Worm (Caenorhabditis elegans) whole organism, young adult: ENCODE results near the gene gcy-12.

Experiments
- B0035.1 ChIP-seq: sonication (generic microtip); optimal IDR thresholded peaks from 2 replicates; lab custom pipeline; 2016; ENCODE audit warnings: missing genetic modification characterization, mild to moderate bottlenecking, missing compliant biosample characterization, missing genotype, missing genetic modification reagents
- B0336.3 ChIP-seq: fragments of 200-800 bp; sonication (Bioruptor generic); IDR thresholded peaks from 2 replicates; pipeline ENCODE4 v1.3.6; 2022; ENCODE audit warnings: missing genetic modification characterization, missing compliant biosample characterization
- C17E4.6 ChIP-seq: fragments of 200-800 bp; sonication (Bioruptor generic); IDR thresholded peaks from 2 replicates; pipeline ENCODE4 v1.3.6; 2022; ENCODE audit warnings: missing genetic modification reagents, missing genetic modification characterization, missing compliant biosample characterization
- F10E7.11 ChIP-seq: sonication (generic microtip); optimal IDR thresholded peaks from 2 replicates; lab custom pipeline; 2017; ENCODE audit warnings: mild to moderate bottlenecking, missing genetic modification characterization, moderate library complexity, missing compliant biosample characterization
- F22D6.2 ChIP-seq: sonication (generic microtip); optimal IDR thresholded peaks from 2 replicates; lab custom pipeline; 2016; ENCODE audit warnings: mild to moderate bottlenecking, missing genetic modification characterization, missing compliant biosample characterization
- F39B2.1 ChIP-seq: fragments of 200-800 bp; sonication (Bioruptor generic); IDR thresholded peaks from 2 replicates; pipeline ENCODE4 v1.3.6; 2022; ENCODE audit warnings: missing genetic modification reagents, missing genetic modification characterization, missing compliant biosample characterization
- F57A8.1 ChIP-seq: fragments of 200-800 bp; sonication (Bioruptor generic); optimal IDR thresholded peaks from 2 replicates; lab custom pipeline; 2018; ENCODE audit warnings: mild to moderate bottlenecking, missing genetic modification characterization, moderate library complexity, missing compliant biosample characterization
- F57C9.4 ChIP-seq: sonication (generic microtip); optimal IDR thresholded peaks from 2 replicates; lab custom pipeline; 2017; ENCODE audit warnings: mild to moderate bottlenecking, missing genetic modification characterization, missing compliant biosample characterization
- T07F8.4 ChIP-seq: sonication (generic microtip); optimal IDR thresholded peaks from 2 replicates; lab custom pipeline; 2016; ENCODE audit warnings: mild to moderate bottlenecking, missing genetic modification characterization, moderate library complexity, missing compliant biosample characterization
- Y53G8AR.9 ChIP-seq: fragments of 200-800 bp; sonication (Bioruptor generic); conservative IDR thresholded peaks from 2 replicates; pipeline ENCODE4 v1.3.6; 2022; ENCODE audit warnings: missing genetic modification reagents, missing genetic modification characterization, missing compliant biosample characterization
- Y67H2A.10 ChIP-seq: fragments of 200-800 bp; sonication (Bioruptor generic); conservative IDR thresholded peaks from 2 replicates; pipeline ENCODE4 v1.3.6; 2022; ENCODE audit warnings: missing genetic modification reagents, missing genetic modification characterization, missing compliant biosample characterization
- aptf-3 ChIP-seq: fragments of 200-800 bp; sonication (Bioruptor generic); IDR thresholded peaks from 2 replicates; pipeline ENCODE4 v1.3.6; 2022; ENCODE audit warnings: missing genetic modification characterization, missing compliant biosample characterization
- athp-1 ChIP-seq: sonication (generic microtip); optimal IDR thresholded peaks from 2 replicates; lab custom pipeline; 2017; ENCODE audit warnings: mild to moderate bottlenecking, missing genetic modification characterization, missing compliant biosample characterization
- attf-5 ChIP-seq: fragments of 200-800 bp; sonication (Bioruptor generic); optimal IDR thresholded peaks from 2 replicates; lab custom pipeline; 2018; ENCODE audit warnings: mild to moderate bottlenecking, missing genetic modification characterization, missing compliant biosample characterization
- bed-1 ChIP-seq: fragments of 200-800 bp; sonication (Bioruptor generic); IDR thresholded peaks from 2 replicates; pipeline ENCODE4 v1.3.6; 2022; ENCODE audit warnings: missing genetic modification reagents, missing genetic modification characterization, missing compliant biosample characterization
- ccch-3 ChIP-seq: fragments of 200-800 bp; sonication (Bioruptor generic); optimal IDR thresholded peaks from 2 replicates; lab custom pipeline; 2018; ENCODE audit warnings: mild to moderate bottlenecking, missing genetic modification characterization, missing compliant biosample characterization
- cebp-1 ChIP-seq, 2 experiments: fragments of 200-800 bp in 1 of 2; sonication (Bioruptor generic) in 1 of 2; sonication (generic microtip) in 1 of 2; IDR thresholded peaks in 1 of 2; optimal IDR thresholded peaks in 1 of 2; 2 replicates each; pipeline versions ENCODE4 v1.3.6 to Lab custom; 2017 to 2022; ENCODE audit warnings: missing compliant biosample characterization in 2 of 2, missing genetic modification characterization in 2 of 2, mild to moderate bottlenecking in 1 of 2, missing genetic modification reagents in 1 of 2, moderate library complexity in 1 of 2
- ceh-40 ChIP-seq: fragments of 200-800 bp; sonication (Bioruptor generic); IDR thresholded peaks from 2 replicates; pipeline ENCODE4 v1.3.6; 2022; ENCODE audit warnings: missing genetic modification characterization, missing compliant biosample characterization
- die-1 ChIP-seq: sonication (generic microtip); optimal IDR thresholded peaks from 2 replicates; lab custom pipeline; 2016; ENCODE audit warnings: missing genotype, mild to moderate bottlenecking, missing genetic modification characterization, missing compliant biosample characterization
- dpl-1 ChIP-seq: fragments of 150-350 bp; optimal IDR thresholded peaks from 2 replicates; lab custom pipeline; 2014; ENCODE audit warnings: missing biosample characterization, missing genetic modification reagents, missing genetic modification characterization
- egl-18 ChIP-seq: fragments of 200-800 bp; sonication (Bioruptor generic); IDR thresholded peaks from 2 replicates; pipeline ENCODE4 v1.3.6; 2022; ENCODE audit warnings: missing genetic modification reagents, missing genetic modification characterization, missing compliant biosample characterization
- ekl-4 ChIP-seq: fragments of 200-800 bp; sonication (Bioruptor generic); IDR thresholded peaks from 2 replicates; pipeline ENCODE4 v1.3.6; 2022; ENCODE audit warnings: missing genetic modification reagents, missing genetic modification characterization, missing compliant biosample characterization
- ets-4 ChIP-seq: fragments of 200-800 bp; sonication (Bioruptor generic); optimal IDR thresholded peaks from 2 replicates; lab custom pipeline; 2018; ENCODE audit warnings: mild to moderate bottlenecking, missing genetic modification characterization, missing compliant biosample characterization
- hlh-26 ChIP-seq: fragments of 200-800 bp; sonication (Bioruptor generic); conservative IDR thresholded peaks from 2 replicates; pipeline ENCODE4 v1.3.6; 2022; ENCODE audit warnings: missing genetic modification reagents, missing genetic modification characterization, missing compliant biosample characterization
- hrde-1 ChIP-seq: sonication (generic microtip); optimal IDR thresholded peaks from 2 replicates; lab custom pipeline; 2016; ENCODE audit warnings: missing genetic modification characterization, mild to moderate bottlenecking, missing compliant biosample characterization, moderate library complexity, missing genotype, missing genetic modification reagents, borderline replicate concordance
- let-607 ChIP-seq, 2 experiments: fragments of 200-800 bp in 1 of 2; sonication (Bioruptor generic) in 1 of 2; sonication (generic microtip) in 1 of 2; optimal IDR thresholded peaks; 2 replicates each; lab custom pipeline; 2016 to 2018; ENCODE audit warnings: mild to moderate bottlenecking in 2 of 2, missing compliant biosample characterization in 2 of 2, missing genetic modification characterization in 2 of 2, moderate library complexity in 2 of 2, missing genotype in 1 of 2
- mel-28 ChIP-seq: sonication (generic microtip); optimal IDR thresholded peaks from 2 replicates; lab custom pipeline; 2016; ENCODE audit warnings: borderline replicate concordance, mild to moderate bottlenecking, missing genetic modification characterization, missing compliant biosample characterization
- mxl-1 ChIP-seq: sonication (generic microtip); optimal IDR thresholded peaks from 2 replicates; lab custom pipeline; 2016; ENCODE audit warnings: missing genetic modification characterization, missing compliant biosample characterization
- nfya-1 ChIP-seq: sonication (generic microtip); optimal IDR thresholded peaks from 2 replicates; lab custom pipeline; 2017; ENCODE audit warnings: antibody characterized with exemption, missing compliant biosample characterization, missing genetic modification characterization, borderline replicate concordance; ENCODE audit not compliant: insufficient read depth
- nhr-120 ChIP-seq: fragments of 200-800 bp; sonication (Bioruptor generic); IDR thresholded peaks from 2 replicates; pipeline ENCODE4 v1.3.6; 2022; ENCODE audit warnings: missing genetic modification characterization, missing compliant biosample characterization
- nhr-179 ChIP-seq: sonication (generic microtip); optimal IDR thresholded peaks from 2 replicates; lab custom pipeline; 2016; ENCODE audit warnings: mild to moderate bottlenecking, missing genetic modification characterization, missing compliant biosample characterization
- nhr-90 ChIP-seq: sonication (generic microtip); optimal IDR thresholded peaks from 2 replicates; lab custom pipeline; 2016; ENCODE audit warnings: missing genotype, mild to moderate bottlenecking, missing genetic modification characterization, missing compliant biosample characterization
- pbrm-1 ChIP-seq: fragments of 200-800 bp; sonication (Bioruptor generic); IDR thresholded peaks from 2 replicates; pipeline ENCODE4 v1.3.6; 2022; ENCODE audit warnings: missing genetic modification reagents, missing genetic modification characterization, missing compliant biosample characterization
- rcor-1 ChIP-seq: fragments of 200-800 bp; sonication (Bioruptor generic); IDR thresholded peaks from 2 replicates; pipeline ENCODE4 v1.3.6; 2022; ENCODE audit warnings: missing genetic modification reagents, missing genetic modification characterization, missing compliant biosample characterization
- rec-8 ChIP-seq, 2 experiments: sonication (generic microtip); optimal IDR thresholded peaks; 2 replicates each; lab custom pipeline; 2016; ENCODE audit warnings: mild to moderate bottlenecking in 2 of 2, missing genetic modification characterization in 2 of 2, missing genetic modification reagents in 2 of 2, missing genotype in 2 of 2, missing biosample characterization in 1 of 2, missing compliant biosample characterization in 1 of 2, moderate library complexity in 1 of 2
- sea-2 ChIP-seq: fragments of 200-800 bp; sonication (Bioruptor generic); IDR thresholded peaks from 2 replicates; pipeline ENCODE4 v1.3.6; 2022; ENCODE audit warnings: missing genetic modification characterization, missing compliant biosample characterization
- snpc-1.1 ChIP-seq: sonication (generic microtip); optimal IDR thresholded peaks from 2 replicates; lab custom pipeline; 2017; ENCODE audit warnings: missing genetic modification characterization, mild to moderate bottlenecking, missing compliant biosample characterization, antibody characterized with exemption, moderate library complexity, missing genotype, missing genetic modification reagents; ENCODE audit not compliant: insufficient read depth
- snpc-1.3 ChIP-seq: sonication (generic microtip); optimal IDR thresholded peaks from 2 replicates; lab custom pipeline; 2017; ENCODE audit warnings: missing genetic modification characterization, mild to moderate bottlenecking, missing compliant biosample characterization, antibody characterized with exemption, moderate library complexity, missing genotype, missing genetic modification reagents; ENCODE audit not compliant: insufficient read depth
- snpc-3.4 ChIP-seq: sonication (generic microtip); optimal IDR thresholded peaks from 2 replicates; lab custom pipeline; 2017; ENCODE audit warnings: missing genetic modification characterization, mild to moderate bottlenecking, missing compliant biosample characterization, antibody characterized with exemption, moderate library complexity, missing genotype, missing genetic modification reagents
- snpc-4 ChIP-seq, 5 experiments: fragments of 150-350 bp in 1 of 5; sonication (generic microtip) in 4 of 5; optimal IDR thresholded peaks; 2 replicates each; lab custom pipeline; 2014 to 2018; ENCODE audit warnings: missing genetic modification characterization in 5 of 5, missing biosample characterization in 3 of 5, antibody characterized with exemption in 2 of 5, mild to moderate bottlenecking in 2 of 5, missing compliant biosample characterization in 2 of 5, missing genotype in 2 of 5, moderate library complexity in 2 of 5, missing genetic modification reagents in 1 of 5
- tbp1 ChIP-seq: fragments of 200-800 bp; sonication (Bioruptor generic); optimal IDR thresholded peaks from 2 replicates; lab custom pipeline; 2018; ENCODE audit warnings: mild to moderate bottlenecking, missing genetic modification characterization, missing compliant biosample characterization
- tbx-9 ChIP-seq: sonication (generic microtip); optimal IDR thresholded peaks from 2 replicates; lab custom pipeline; 2016; ENCODE audit warnings: borderline replicate concordance, missing genetic modification characterization, inconsistent platforms, missing compliant biosample characterization
- tlf-1 ChIP-seq: fragments of 200-800 bp; sonication (Bioruptor generic); optimal IDR thresholded peaks from 2 replicates; lab custom pipeline; 2018; ENCODE audit warnings: mild to moderate bottlenecking, missing genetic modification characterization, missing compliant biosample characterization
- unc-130 ChIP-seq: sonication (generic microtip); optimal IDR thresholded peaks from 2 replicates; lab custom pipeline; 2016; ENCODE audit warnings: missing genetic modification reagents, missing genetic modification characterization, missing compliant biosample characterization
- zfh-2 ChIP-seq: fragments of 200-800 bp; sonication (Bioruptor generic); conservative IDR thresholded peaks from 2 replicates; pipeline ENCODE4 v1.3.6; 2022; ENCODE audit warnings: missing genetic modification reagents, missing genetic modification characterization, missing compliant biosample characterization
- ztf-22 ChIP-seq: fragments of 200-800 bp; sonication (Bioruptor generic); optimal IDR thresholded peaks from 2 replicates; lab custom pipeline; 2018; ENCODE audit warnings: mild to moderate bottlenecking, missing genetic modification characterization, moderate library complexity, missing compliant biosample characterization

gcy-12 gene

DNA sequence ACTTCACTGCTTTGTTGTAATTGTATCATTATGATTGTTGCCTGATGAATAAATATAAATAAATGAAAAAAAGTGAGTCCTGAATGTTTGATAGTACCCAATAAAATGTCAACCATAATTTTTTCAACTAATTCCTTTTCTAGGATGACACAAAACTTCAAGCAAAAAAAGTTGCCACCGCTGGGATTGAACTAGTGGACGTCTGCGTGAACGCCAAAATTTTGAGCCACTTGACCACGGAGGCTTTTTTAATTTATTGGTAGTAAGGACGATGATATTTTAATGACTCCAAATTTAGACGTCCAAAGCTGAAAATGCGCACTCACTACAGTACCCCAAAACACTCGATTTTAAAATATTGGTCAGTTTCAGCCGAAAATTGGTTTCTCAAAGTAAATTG is 41.8 kb downstream of the gcy-12 start:
- TF ChIP-seq tbp1 (GFP tag; lab: Kevin White, UChicago) (peak; percentile 91), F39B2.1 (GFP tag; lab: Robert Waterston, UW) (no peak), ets-4 (no peak), egl-18 (GFP tag; lab: Robert Waterston, UW) (no peak), mel-28 (tag; lab: Kevin White, UChicago) (no peak), zfh-2 (no peak), F22D6.2 (tag; lab: Kevin White, UChicago) (peak; percentile 40), bed-1 (GFP tag; lab: Robert Waterston, UW) (no peak), B0035.1 (tag; lab: Kevin White, UChicago) (peak; percentile 0), nhr-179 (peak; percentile 43), nhr-120 (GFP tag; lab: Robert Waterston, UW) (no peak), snpc-4 (GFP tag; optimal IDR thresholded peaks at IDR 0.05; lab: Kevin White, UChicago) (peak; percentile 8), snpc-4 (tag; optimal IDR thresholded peaks at IDR 0.05; lab: Kevin White, UChicago) (peak in 3 of 4 experiments; percentile 38 to 52 (median 49)), let-607 (tag; optimal IDR thresholded peaks at IDR 0.05; lab: Kevin White, UChicago) (peak; percentile 47 to 54), dpl-1 (GFP tag; lab: Kevin White, UChicago) (no peak), F57A8.1 (GFP tag; lab: Kevin White, UChicago) (peak; percentile 27), nfya-1 (no peak), ekl-4 (GFP tag; lab: Robert Waterston, UW) (peak; percentile 69; the same call in 1 of the 2 replicates), mxl-1 (tag; lab: Kevin White, UChicago) (peak; percentile 38), F10E7.11 (tag; lab: Kevin White, UChicago) (peak; percentile 95), sea-2 (GFP tag; lab: Robert Waterston, UW) (no peak), attf-5 (GFP tag; lab: Kevin White, UChicago) (peak; percentile 65), ceh-40 (GFP tag; lab: Robert Waterston, UW) (peak; percentile 90), Y67H2A.10 (GFP tag; lab: Robert Waterston, UW) (no peak), die-1 (peak; percentile 88), aptf-3 (GFP tag; lab: Robert Waterston, UW) (peak; percentile 98), unc-130 (GFP tag; lab: Kevin White, UChicago) (peak; percentile 40), Y53G8AR.9 (GFP tag; lab: Robert Waterston, UW) (peak; percentile 71; the same call in 1 of the 2 replicates), athp-1 (tag; lab: Kevin White, UChicago) (peak; percentile 89), T07F8.4 (tag; lab: Kevin White, UChicago) (no peak), cebp-1 (GFP tag; IDR thresholded peaks at IDR 0.05; lab: Robert Waterston, UW) (peak; percentile 39; the same call in 1 of the 2 replicates), cebp-1 (tag; optimal IDR thresholded peaks at IDR 0.05; lab: Kevin White, UChicago) (peak; percentile 66), tbx-9 (tag; lab: Kevin White, UChicago) (no peak), hlh-26 (GFP tag; lab: Robert Waterston, UW) (no peak), nhr-90 (tag; lab: Kevin White, UChicago) (peak; percentile 85), C17E4.6 (GFP tag; lab: Robert Waterston, UW) (no peak), ccch-3 (GFP tag; lab: Kevin White, UChicago) (no peak), pbrm-1 (GFP tag; lab: Robert Waterston, UW) (peak; percentile 77), ztf-22 (GFP tag; lab: Kevin White, UChicago) (no peak), hrde-1 (peak; percentile 85), snpc-1.3 (tag; lab: Kevin White, UChicago) (peak; percentile 68), F57C9.4 (peak; percentile 77), tlf-1 (GFP tag; lab: Kevin White, UChicago) (peak; percentile 10), snpc-3.4 (tag; lab: Kevin White, UChicago) (no peak), rcor-1 (GFP tag; lab: Robert Waterston, UW) (no peak), snpc-1.1 (tag; lab: Kevin White, UChicago) (peak; percentile 43), rec-8 (tag; optimal IDR thresholded peaks at IDR 0.05; lab: Kevin White, UChicago) (peak; percentile 80 to 84), B0336.3 (GFP tag; lab: Robert Waterston, UW) (peak; percentile 93)
